Fruit fly (Drosophila melanogaster) whole organism, pupa: ENCODE results near the gene DCAF12.

Source experiments
- CG10348 ChIP-seq: fragments of 200-800 bp; sonication (Bioruptor generic); IDR thresholded peaks from 2 replicates; pipeline ENCODE4 v1.3.6; 2022; ENCODE audit warnings: missing biosample characterization, missing genetic modification characterization
- CG12605 ChIP-seq: fragments of 200-800 bp; sonication (Bioruptor generic); IDR thresholded peaks from 2 replicates; pipeline ENCODE4 v1.3.6; 2022; ENCODE audit warnings: missing biosample characterization, missing genetic modification characterization
- CG13204 ChIP-seq: fragments of 200-800 bp; sonication (Bioruptor generic); optimal IDR thresholded peaks from 2 replicates; lab custom pipeline; 2018; ENCODE audit warnings: missing biosample characterization, mild to moderate bottlenecking, missing genetic modification characterization, moderate library complexity
- CG14655 ChIP-seq: fragments of 200-800 bp; sonication (Bioruptor generic); optimal IDR thresholded peaks from 3 replicates; lab custom pipeline; 2017; ENCODE audit warnings: mild to moderate bottlenecking, missing biosample characterization, missing genetic modification reagents, missing genetic modification characterization
- CG15710 ChIP-seq: fragments of 200-800 bp; sonication (Bioruptor generic); optimal IDR thresholded peaks from 2 replicates; lab custom pipeline; 2018; ENCODE audit warnings: missing biosample characterization, mild to moderate bottlenecking, missing genetic modification characterization, moderate library complexity
- CG17806 ChIP-seq: fragments of 200-800 bp; sonication (Bioruptor generic); optimal IDR thresholded peaks from 2 replicates; lab custom pipeline; 2018; ENCODE audit warnings: missing biosample characterization, mild to moderate bottlenecking, missing genetic modification characterization, moderate library complexity
- CG32121 ChIP-seq: fragments of 200-800 bp; sonication (Bioruptor generic); IDR thresholded peaks from 2 replicates; pipeline ENCODE4 v1.3.6; 2022; ENCODE audit warnings: missing biosample characterization, missing genetic modification characterization
- CG34367 ChIP-seq: fragments of 200-800 bp; sonication (Bioruptor generic); optimal IDR thresholded peaks from 2 replicates; lab custom pipeline; 2018; ENCODE audit warnings: missing biosample characterization, mild to moderate bottlenecking, missing genetic modification characterization
- CG4496 ChIP-seq: fragments of 200-800 bp; sonication (Bioruptor generic); IDR thresholded peaks from 3 replicates; pipeline ENCODE4 v1.3.6; 2022; ENCODE audit warnings: missing biosample characterization, missing genetic modification characterization
- CG8159 ChIP-seq: fragments of 200-800 bp; sonication (Bioruptor generic); optimal IDR thresholded peaks from 3 replicates; lab custom pipeline; 2018; ENCODE audit warnings: missing biosample characterization, mild to moderate bottlenecking, missing genetic modification characterization, moderate library complexity
- CG8301 ChIP-seq: fragments of 200-800 bp; sonication (Bioruptor generic); optimal IDR thresholded peaks from 2 replicates; lab custom pipeline; 2018; ENCODE audit warnings: missing biosample characterization, mild to moderate bottlenecking, missing genetic modification characterization
- CG9948 ChIP-seq: fragments of 200-800 bp; sonication (Bioruptor generic); optimal IDR thresholded peaks from 2 replicates; lab custom pipeline; 2018; ENCODE audit warnings: missing biosample characterization, mild to moderate bottlenecking, missing genetic modification characterization, moderate library complexity
- D1 ChIP-seq: fragments of 200-800 bp; sonication (Bioruptor generic); optimal IDR thresholded peaks from 2 replicates; lab custom pipeline; 2018; ENCODE audit warnings: missing biosample characterization, mild to moderate bottlenecking, missing genetic modification characterization, moderate library complexity
- EcR ChIP-seq: fragments of 200-800 bp; sonication (Bioruptor generic); optimal IDR thresholded peaks from 3 replicates; lab custom pipeline; 2019; ENCODE audit warnings: missing biosample characterization, missing genetic modification characterization, mild to moderate bottlenecking, moderate library complexity, missing genetic modification reagents
- Ets98B ChIP-seq: fragments of 200-800 bp; sonication (Bioruptor generic); IDR thresholded peaks from 2 replicates; pipeline ENCODE4 v1.3.6; 2022; ENCODE audit warnings: missing biosample characterization, missing genetic modification characterization
- Pif1A ChIP-seq: fragments of 200-800 bp; sonication (Bioruptor generic); optimal IDR thresholded peaks from 3 replicates; lab custom pipeline; 2016; ENCODE audit warnings: missing biosample characterization, missing genetic modification characterization
- Pif1B ChIP-seq: fragments of 200-800 bp; sonication (Bioruptor generic); optimal IDR thresholded peaks from 3 replicates; lab custom pipeline; 2016; ENCODE audit warnings: missing biosample characterization, missing genetic modification characterization
- Snoo ChIP-seq: fragments of 200-800 bp; sonication (Bioruptor generic); optimal IDR thresholded peaks from 3 replicates; lab custom pipeline; 2017; ENCODE audit warnings: missing biosample characterization, mild to moderate bottlenecking, missing genetic modification characterization, inconsistent platforms
- fd96Ca ChIP-seq: fragments of 200-800 bp; sonication (Bioruptor generic); IDR thresholded peaks from 3 replicates; pipeline ENCODE4 v1.3.6; 2022; ENCODE audit warnings: missing biosample characterization, missing genetic modification characterization
- gl ChIP-seq: fragments of 200-800 bp; sonication (Bioruptor generic); optimal IDR thresholded peaks from 2 replicates; lab custom pipeline; 2018; ENCODE audit warnings: missing biosample characterization, mild to moderate bottlenecking, missing genetic modification characterization
- rn ChIP-seq: fragments of 200-800 bp; sonication (Bioruptor generic); IDR thresholded peaks from 2 replicates; pipeline ENCODE4 v1.3.6; 2022; ENCODE audit warnings: missing biosample characterization, missing genetic modification characterization

The DCAF12 gene

DNA sequence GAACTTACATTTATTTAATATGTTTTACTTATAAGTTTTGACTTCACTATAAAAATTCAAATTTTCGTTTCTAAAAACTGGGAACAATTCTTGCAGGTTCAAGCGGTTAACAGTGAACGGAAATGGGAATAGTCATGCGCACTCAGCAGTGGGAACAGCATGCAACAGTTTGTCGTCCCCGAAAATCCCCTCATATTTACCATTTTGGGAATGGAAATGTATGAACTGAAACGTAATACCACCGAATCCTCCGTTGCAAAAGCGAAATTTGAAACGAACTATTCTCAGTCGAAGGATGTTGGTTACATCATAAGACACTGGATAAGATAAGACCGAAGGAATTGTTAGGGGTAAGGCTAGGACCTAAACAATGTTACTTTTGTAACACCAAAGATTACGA is 4.2 kb upstream of the DCAF12 start:
- TF ChIP-seq Pif1B (GFP tag; lab: Kevin White, UChicago) (no peak), EcR (GFP tag; lab: Kevin White, UChicago) (no peak), CG13204 (GFP tag; lab: Kevin White, UChicago) (no peak), CG4496 (GFP tag; lab: Robert Waterston, UW) (no peak), CG9948 (no peak), CG15710 (no peak), CG10348 (GFP tag; lab: Robert Waterston, UW) (no peak), CG8301 (tag; lab: Kevin White, UChicago) (no peak), CG14655 (GFP tag; lab: Kevin White, UChicago) (no peak), D1 (tag; lab: Kevin White, UChicago) (no peak), CG8159 (tag; lab: Kevin White, UChicago) (no peak), rn (GFP tag; lab: Robert Waterston, UW) (no peak)
- TF ChIP-seq, all 21 proteins: peak for 0

dm6 chr3R:12010202-12010824 is 6.5 kb downstream of the DCAF12 start, which contains the start of the genes KLHL18 and GCC185:
Gene KLHL18, minus strand, starts transcription at chr3R:12010434.
Gene GCC185, plus strand, starts transcription at chr3R:12010772.
- TF ChIP-seq CG15710, result peak; percentile 74
- peak; percentile 9 for TF ChIP-seq EcR (GFP tag; lab: Kevin White, UChicago)
- TF ChIP-seq CG8159 (tag; lab: Kevin White, UChicago), result peak; percentile 82
- peak; percentile 77 for TF ChIP-seq CG9948
- no peak for TF ChIP-seq CG13204 (GFP tag; lab: Kevin White, UChicago)
- no peak for TF ChIP-seq CG14655 (GFP tag; lab: Kevin White, UChicago)
- TF ChIP-seq CG17806 (tag; lab: Kevin White, UChicago), result peak; percentile 61
- TF ChIP-seq Snoo (tag; lab: Kevin White, UChicago), result peak; percentile 67
- peak; percentile 46; the same call in 1 of the 2 replicates for TF ChIP-seq CG10348 (GFP tag; lab: Robert Waterston, UW)
- TF ChIP-seq gl, result no peak
- peak; percentile 54 for TF ChIP-seq CG34367 (tag; lab: Kevin White, UChicago)
- TF ChIP-seq Pif1B (GFP tag; lab: Kevin White, UChicago), result no peak
- peak; percentile 57; the same call in 1 of the 2 replicates for TF ChIP-seq rn (GFP tag; lab: Robert Waterston, UW)
- TF ChIP-seq Pif1A (GFP tag; lab: Kevin White, UChicago), result no peak
- no peak for TF ChIP-seq CG8301 (tag; lab: Kevin White, UChicago)
- TF ChIP-seq fd96Ca, result no peak
- peak; percentile 54; the same call in 1 of the 3 replicates for TF ChIP-seq CG4496 (GFP tag; lab: Robert Waterston, UW)
- TF ChIP-seq CG32121, result no peak; the same call in 1 of the 2 replicates
- TF ChIP-seq D1 (tag; lab: Kevin White, UChicago), result no peak
- no peak for TF ChIP-seq CG12605 (GFP tag; lab: Robert Waterston, UW)
- no peak; the same call in 1 of the 2 replicates for TF ChIP-seq Ets98B (GFP tag; lab: Robert Waterston, UW)

DNA sequence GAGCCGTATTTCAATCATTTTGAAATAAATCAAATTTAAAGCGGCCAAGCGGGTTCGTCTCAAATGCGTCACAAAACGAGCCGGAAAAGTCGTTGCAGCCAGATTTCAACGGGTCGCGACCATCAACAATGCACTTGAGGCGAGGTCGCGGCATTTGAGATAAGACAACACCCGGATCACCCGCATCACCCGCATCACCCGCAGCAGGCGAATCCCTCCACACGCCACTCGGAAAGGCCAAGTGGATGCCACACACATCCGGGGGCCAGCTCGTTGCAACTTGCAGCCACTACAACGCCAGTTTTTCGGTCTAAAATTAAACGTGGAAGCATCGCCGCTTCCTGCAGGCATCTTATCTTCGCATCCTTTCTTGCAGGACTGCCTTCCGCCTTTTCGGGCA is 10.4 kb downstream of the DCAF12 start:
- peak; percentile 11; the same call in 1 of the 2 replicates for TF ChIP-seq rn (GFP tag; lab: Robert Waterston, UW)
- no peak for TF ChIP-seq EcR (GFP tag; lab: Kevin White, UChicago)
- 0 out of 3 replicates have a peak, but pooled peaks have one; percentile 21 for TF ChIP-seq fd96Ca
- no peak for TF ChIP-seq CG12605 (GFP tag; lab: Robert Waterston, UW)

dm6 chr3R:12005417-12005816 is 11.4 kb downstream of the DCAF12 start, which contains the start of gene Tk:
Gene Tk, minus strand, starts transcription at chr3R:12005473.
- no peak for TF ChIP-seq EcR (GFP tag; lab: Kevin White, UChicago)
- TF ChIP-seq CG12605 (GFP tag; lab: Robert Waterston, UW), result peak; percentile 26; the same call in 1 of the 2 replicates

dm6 chr3R:11999074-11999473 is 17.8 kb downstream of the DCAF12 start, which contains the start of gene Ect3:
Gene Ect3, plus strand, starts transcription at chr3R:11999278.
- TF ChIP-seq Pif1A (GFP tag; lab: Kevin White, UChicago) (no peak), Pif1B (GFP tag; lab: Kevin White, UChicago) (no peak), CG13204 (GFP tag; lab: Kevin White, UChicago) (no peak), CG15710 (no peak), CG8301 (tag; lab: Kevin White, UChicago) (no peak), D1 (tag; lab: Kevin White, UChicago) (no peak), rn (GFP tag; lab: Robert Waterston, UW) (no peak), CG12605 (GFP tag; lab: Robert Waterston, UW) (0 out of 2 replicates have a peak, but pooled peaks have one; percentile 26)

- TF ChIP-seq CG8301 (tag; lab: Kevin White, UChicago) (no peak), CG12605 (GFP tag; lab: Robert Waterston, UW) (no peak), CG17806 (tag; lab: Kevin White, UChicago) (no peak), Pif1A (GFP tag; lab: Kevin White, UChicago) (no peak), CG34367 (tag; lab: Kevin White, UChicago) (no peak), gl (no peak), CG13204 (GFP tag; lab: Kevin White, UChicago) (no peak), CG14655 (GFP tag; lab: Kevin White, UChicago) (no peak), Pif1B (GFP tag; lab: Kevin White, UChicago) (no peak), Snoo (tag; lab: Kevin White, UChicago) (no peak), CG10348 (GFP tag; lab: Robert Waterston, UW) (no peak), CG9948 (no peak), CG8159 (tag; lab: Kevin White, UChicago) (no peak), CG4496 (GFP tag; lab: Robert Waterston, UW) (no peak), CG15710 (no peak), CG32121 (no peak), D1 (tag; lab: Kevin White, UChicago) (no peak)
- TF ChIP-seq, all 21 proteins: peak for 0
Measured at dm6 chr3R:11998130-11998529, 18.7 kb downstream of the DCAF12 start.
